Fruit fly (Drosophila melanogaster) whole organism, embryonic: ENCODE data around the gene CG5618.

Source experiments
- Antp ChIP-seq: fragments of 200-800 bp; sonication (Bioruptor generic); optimal IDR thresholded peaks from 3 replicates; lab custom pipeline; 2016; ENCODE audit warnings: missing biosample characterization, missing genetic modification characterization
- Atf-2 ChIP-seq: fragments of 200-800 bp; sonication (Bioruptor generic); optimal IDR thresholded peaks from 2 replicates; lab custom pipeline; 2016; ENCODE audit warnings: missing biosample characterization, missing genetic modification characterization
- B-H1 ChIP-seq: fragments of 200-800 bp; sonication (Bioruptor generic); IDR thresholded peaks from 3 replicates; pipeline ENCODE4 v1.3.6; 2022; ENCODE audit warnings: missing biosample characterization, missing genetic modification characterization
- BEAF-32 ChIP-seq: fragments of 200-800 bp; sonication (Bioruptor generic); optimal IDR thresholded peaks from 3 replicates; lab custom pipeline; 2017; ENCODE audit warnings: missing biosample characterization, missing genetic modification characterization, mild to moderate bottlenecking, moderate library complexity, missing genetic modification reagents
- Bgb ChIP-seq: fragments of 200-800 bp; sonication (Bioruptor generic); IDR thresholded peaks from 2 replicates; pipeline ENCODE4 v1.3.6; 2022; ENCODE audit warnings: missing biosample characterization, missing genetic modification characterization; ENCODE audit not compliant: partially characterized antibody
- BtbVII ChIP-seq: fragments of 200-800 bp; sonication (Bioruptor generic); optimal IDR thresholded peaks from 3 replicates; lab custom pipeline; 2017; ENCODE audit warnings: missing biosample characterization, mild to moderate bottlenecking, missing genetic modification characterization
- C15 ChIP-seq: fragments of 200-800 bp; sonication (Bioruptor generic); IDR thresholded peaks from 3 replicates; pipeline ENCODE4 v1.3.6; 2022; ENCODE audit warnings: missing biosample characterization, missing genetic modification characterization
- CG10321 ChIP-seq: fragments of 200-800 bp; sonication (Bioruptor generic); IDR thresholded peaks from 2 replicates; pipeline ENCODE4 v1.3.6; 2022; ENCODE audit warnings: missing biosample characterization, missing genetic modification characterization
- CG10462 ChIP-seq: fragments of 200-800 bp; sonication (Bioruptor generic); optimal IDR thresholded peaks from 2 replicates; lab custom pipeline; 2016; ENCODE audit warnings: missing biosample characterization, missing genetic modification characterization
- CG10565 ChIP-seq: fragments of 200-800 bp; sonication (Bioruptor generic); optimal IDR thresholded peaks from 3 replicates; lab custom pipeline; 2016; ENCODE audit warnings: missing biosample characterization, mild to moderate bottlenecking, missing genetic modification characterization
- CG11456 ChIP-seq: fragments of 200-800 bp; sonication (Bioruptor generic); IDR thresholded peaks from 3 replicates; pipeline ENCODE4 v1.3.6; 2022; ENCODE audit warnings: missing biosample characterization, missing genetic modification characterization
- CG12071 ChIP-seq: fragments of 200-800 bp; sonication (Bioruptor generic); optimal IDR thresholded peaks from 3 replicates; lab custom pipeline; 2018; ENCODE audit warnings: missing biosample characterization, mild to moderate bottlenecking, missing genetic modification characterization
- CG1603 ChIP-seq: fragments of 200-800 bp; sonication (Bioruptor generic); optimal IDR thresholded peaks from 2 replicates; lab custom pipeline; 2019; ENCODE audit warnings: missing biosample characterization, mild to moderate bottlenecking, missing genetic modification characterization, moderate library complexity
- CG2712 ChIP-seq: fragments of 200-800 bp; optimal IDR thresholded peaks from 3 replicates; lab custom pipeline; 2019; ENCODE audit warnings: missing biosample characterization, mild to moderate bottlenecking, missing genetic modification characterization, moderate library complexity
- CG31441 ChIP-seq: fragments of 200-800 bp; sonication (Bioruptor generic); IDR thresholded peaks from 2 replicates; pipeline ENCODE4 v1.3.6; 2022; ENCODE audit warnings: missing biosample characterization, missing genetic modification characterization
- CG4617 ChIP-seq: fragments of 200-800 bp; sonication (Bioruptor generic); optimal IDR thresholded peaks from 3 replicates; lab custom pipeline; 2016; ENCODE audit warnings: missing biosample characterization, missing genetic modification characterization, borderline replicate concordance
- CG5245 ChIP-seq: fragments of 200-800 bp; sonication (Bioruptor generic); optimal IDR thresholded peaks from 3 replicates; lab custom pipeline; 2016; ENCODE audit warnings: missing biosample characterization, missing genetic modification characterization
- CG6683 ChIP-seq: fragments of 200-800 bp; sonication (Bioruptor generic); optimal IDR thresholded peaks from 2 replicates; lab custom pipeline; 2017; ENCODE audit warnings: missing biosample characterization, mild to moderate bottlenecking, missing genetic modification characterization, missing genetic modification reagents
- CG7928 ChIP-seq: fragments of 200-800 bp; sonication (Bioruptor generic); optimal IDR thresholded peaks from 2 replicates; lab custom pipeline; 2017; ENCODE audit warnings: missing biosample characterization, mild to moderate bottlenecking, missing genetic modification characterization
- CG8290 ChIP-seq, 3 experiments: fragments of 200-800 bp; sonication (Bioruptor generic); optimal IDR thresholded peaks; 2 replicates each; lab custom pipeline; 2016 to 2019; ENCODE audit warnings: missing biosample characterization in 3 of 3, missing genetic modification characterization in 3 of 3, mild to moderate bottlenecking in 2 of 3, moderate library complexity in 1 of 3
- CG9797 ChIP-seq: fragments of 200-800 bp; sonication (Bioruptor generic); optimal IDR thresholded peaks from 3 replicates; lab custom pipeline; 2018; ENCODE audit warnings: missing biosample characterization, mild to moderate bottlenecking, missing genetic modification characterization
- CG9876 ChIP-seq: fragments of 200-800 bp; sonication (Bioruptor generic); optimal IDR thresholded peaks from 2 replicates; lab custom pipeline; 2016; ENCODE audit warnings: missing biosample characterization, missing genetic modification characterization
- Eip74EF ChIP-seq, 2 experiments: fragments of 200-800 bp in 1 of 2; fragments of >200 bp in 1 of 2; sonication (Bioruptor generic) in 1 of 2; optimal IDR thresholded peaks; 2 replicates each; lab custom pipeline; 2017 to 2019; ENCODE audit warnings: missing biosample characterization in 2 of 2, missing genetic modification characterization in 2 of 2, mild to moderate bottlenecking in 1 of 2, moderate library complexity in 1 of 2
- Gug ChIP-seq: fragments of 200-800 bp; sonication (Bioruptor generic); IDR thresholded peaks from 4 replicates; pipeline ENCODE4 v1.3.6; 2022; ENCODE audit warnings: missing biosample characterization, missing genetic modification characterization
- H15 ChIP-seq: fragments of 200-800 bp; sonication (Bioruptor generic); IDR thresholded peaks from 3 replicates; pipeline ENCODE4 v1.3.6; 2022; ENCODE audit warnings: missing biosample characterization, missing genetic modification characterization
- Hmr ChIP-seq: fragments of 200-800 bp; sonication (Bioruptor generic); optimal IDR thresholded peaks from 3 replicates; lab custom pipeline; 2017; ENCODE audit warnings: mild to moderate bottlenecking, missing biosample characterization, missing genetic modification reagents, missing genetic modification characterization
- Mes4 ChIP-seq: fragments of 200-800 bp; sonication (Bioruptor generic); optimal IDR thresholded peaks from 2 replicates; lab custom pipeline; 2016; ENCODE audit warnings: missing biosample characterization, missing genetic modification characterization
- Opbp ChIP-seq: fragments of 200-800 bp; sonication (Bioruptor generic); IDR thresholded peaks from 3 replicates; pipeline ENCODE4 v1.3.6; 2022; ENCODE audit warnings: missing biosample characterization, missing genetic modification characterization; ENCODE audit not compliant: partially characterized antibody
- Optix ChIP-seq: fragments of 200-800 bp; sonication (Bioruptor generic); IDR thresholded peaks from 3 replicates; pipeline ENCODE4 v1.3.6; 2022; ENCODE audit warnings: missing biosample characterization, missing genetic modification characterization
- PHDP ChIP-seq: fragments of 200-800 bp; sonication (Bioruptor generic); optimal IDR thresholded peaks from 3 replicates; lab custom pipeline; 2018; ENCODE audit warnings: missing biosample characterization, mild to moderate bottlenecking, missing genetic modification characterization, moderate library complexity
- Trl ChIP-seq, 3 experiments: fragments of >200 bp in 2 of 3; fragments of 200-800 bp in 1 of 3; sonication (Bioruptor generic) in 1 of 3; optimal IDR thresholded peaks; 2 replicates in 1 of 3; 3 replicates in 2 of 3; lab custom pipeline; 2016 to 2017; ENCODE audit warnings: missing biosample characterization in 1 of 3, missing genetic modification characterization in 1 of 3
- Xrp1 ChIP-seq: fragments of 200-800 bp; sonication (Bioruptor generic); IDR thresholded peaks from 2 replicates; pipeline ENCODE4 v1.3.6; 2022; ENCODE audit warnings: missing biosample characterization, missing genetic modification characterization
- ab ChIP-seq: fragments of 200-800 bp; sonication (Bioruptor generic); optimal IDR thresholded peaks from 2 replicates; lab custom pipeline; 2016; ENCODE audit warnings: missing biosample characterization, missing genetic modification characterization
- ase ChIP-seq: fragments of 200-800 bp; sonication (Bioruptor generic); IDR thresholded peaks from 3 replicates; pipeline ENCODE4 v1.3.6; 2022; ENCODE audit warnings: missing biosample characterization, missing genetic modification characterization
- ato ChIP-seq: fragments of 200-800 bp; sonication (Bioruptor generic); IDR thresholded peaks from 2 replicates; pipeline ENCODE4 v1.3.6; 2022; ENCODE audit warnings: missing biosample characterization, missing genetic modification characterization; ENCODE audit not compliant: partially characterized antibody
- bowl ChIP-seq: fragments of 200-800 bp; sonication (Bioruptor generic); IDR thresholded peaks from 2 replicates; pipeline ENCODE4 v1.3.6; 2022; ENCODE audit warnings: missing biosample characterization, missing genetic modification characterization
- caup ChIP-seq: fragments of 200-800 bp; sonication (Bioruptor generic); optimal IDR thresholded peaks from 3 replicates; lab custom pipeline; 2017; ENCODE audit warnings: missing biosample characterization, mild to moderate bottlenecking, missing genetic modification characterization, moderate library complexity; ENCODE audit not compliant: severe bottlenecking
- chn ChIP-seq: fragments of 200-800 bp; sonication (Bioruptor generic); optimal IDR thresholded peaks from 2 replicates; lab custom pipeline; 2016; ENCODE audit warnings: missing biosample characterization, missing genetic modification characterization
- ci ChIP-seq: fragments of 200-800 bp; sonication (Bioruptor generic); IDR thresholded peaks from 3 replicates; pipeline ENCODE4 v1.3.6; 2022; ENCODE audit warnings: missing biosample characterization, missing genetic modification characterization
- croc ChIP-seq: fragments of 200-800 bp; sonication (Bioruptor generic); conservative IDR thresholded peaks from 3 replicates; pipeline ENCODE4 v1.3.6; 2022; ENCODE audit warnings: missing biosample characterization, missing genetic modification characterization
- dmrt99B ChIP-seq: fragments of 200-800 bp; sonication (Bioruptor generic); optimal IDR thresholded peaks from 2 replicates; lab custom pipeline; 2018; ENCODE audit warnings: missing biosample characterization, mild to moderate bottlenecking, missing genetic modification characterization, moderate library complexity
- fd3F ChIP-seq: fragments of 200-800 bp; sonication (Bioruptor generic); optimal IDR thresholded peaks from 2 replicates; lab custom pipeline; 2018; ENCODE audit warnings: missing biosample characterization, mild to moderate bottlenecking, missing genetic modification characterization, moderate library complexity
- onecut ChIP-seq: fragments of 200-800 bp; sonication (Bioruptor generic); IDR thresholded peaks from 2 replicates; pipeline ENCODE4 v1.3.6; 2022; ENCODE audit warnings: missing biosample characterization, missing genetic modification characterization
- pros ChIP-seq: fragments of 200-800 bp; sonication (Bioruptor generic); optimal IDR thresholded peaks from 3 replicates; lab custom pipeline; 2019; ENCODE audit warnings: missing biosample characterization, mild to moderate bottlenecking, missing genetic modification characterization, moderate library complexity
- sna ChIP-seq: fragments of 200-800 bp; sonication (Bioruptor generic); IDR thresholded peaks from 2 replicates; pipeline ENCODE4 v1.3.6; 2022; ENCODE audit warnings: missing biosample characterization, missing genetic modification characterization; ENCODE audit not compliant: partially characterized antibody
- ttk ChIP-seq: fragments of 200-800 bp; sonication (Bioruptor generic); IDR thresholded peaks from 2 replicates; pipeline ENCODE4 v2.1.2; 2022; ENCODE audit warnings: missing biosample characterization, missing genetic modification characterization
- vfl ChIP-seq: fragments of 200-800 bp; sonication (Bioruptor generic); optimal IDR thresholded peaks from 2 replicates; lab custom pipeline; 2016; ENCODE audit warnings: missing biosample characterization, missing genetic modification characterization
- vvl ChIP-seq: fragments of 200-800 bp; sonication (Bioruptor generic); IDR thresholded peaks from 2 replicates; pipeline ENCODE4 v1.3.6; 2022; ENCODE audit warnings: missing biosample characterization, missing genetic modification characterization
- wdn ChIP-seq: fragments of 200-800 bp; sonication (Bioruptor generic); IDR thresholded peaks from 2 replicates; pipeline ENCODE4 v1.3.6; 2022; ENCODE audit warnings: missing biosample characterization, missing genetic modification characterization

The CG5618 gene

dm6 chr3L:20388983-20389382 lies 35.7 kb downstream of the CG5618 start (continued):
- TF ChIP-seq Hmr (peak; percentile 59), CG10321 (GFP tag; lab: Robert Waterston, UW) (no peak), BEAF-32 (no peak), vfl (GFP tag; lab: Kevin White, UChicago) (no peak), Eip74EF (GFP tag; optimal IDR thresholded peaks at IDR 0.05; lab: Kevin White, UChicago) (peak in 1 of 2 experiments; percentile 68), PHDP (tag; lab: Kevin White, UChicago) (peak; percentile 47), CG12071 (GFP tag; lab: Kevin White, UChicago) (peak; percentile 18), Atf-2 (GFP tag; lab: Kevin White, UChicago) (no peak), Mes4 (GFP tag; lab: Kevin White, UChicago) (no peak), CG8290 (GFP tag; optimal IDR thresholded peaks at IDR 0.05; lab: Kevin White, UChicago) (no peak), CG8290 (tag; optimal IDR thresholded peaks at IDR 0.05; lab: Kevin White, UChicago) (peak in 1 of 2 experiments; percentile 85), Xrp1 (peak; percentile 57), caup (GFP tag; lab: Kevin White, UChicago) (peak; percentile 50), BtbVII (peak; percentile 37), CG4617 (GFP tag; lab: Kevin White, UChicago) (no peak), wdn (peak; percentile 54; the same call in 1 of the 2 replicates), ci (GFP tag; lab: Robert Waterston, UW) (peak; percentile 27; the same call in 1 of the 3 replicates), Gug (GFP tag; lab: Robert Waterston, UW) (peak; percentile 22; the same call in 1 of the 4 replicates), Trl (optimal IDR thresholded peaks at IDR 0.05; lab: Kevin White, UChicago) (no peak), Trl (GFP tag; optimal IDR thresholded peaks at IDR 0.05; lab: Kevin White, UChicago) (peak; percentile 31), ttk (GFP tag; lab: Robert Waterston, UW) (0 out of 2 replicates have a peak, but pooled peaks have one; percentile 16), CG9876 (no peak), vvl (GFP tag; lab: Robert Waterston, UW) (peak; percentile 69), CG10462 (GFP tag; lab: Kevin White, UChicago) (no peak), CG10565 (GFP tag; lab: Kevin White, UChicago) (no peak), bowl (GFP tag; lab: Robert Waterston, UW) (no peak), B-H1 (GFP tag; lab: Robert Waterston, UW) (no peak), onecut (GFP tag; lab: Robert Waterston, UW) (no peak), CG9797 (no peak), CG1603 (peak; percentile 47), croc (no peak), CG5245 (GFP tag; lab: Kevin White, UChicago) (peak; percentile 1), Antp (GFP tag; lab: Kevin White, UChicago) (peak; percentile 59), Bgb (GFP tag; lab: Robert Waterston, UW) (no peak), Optix (GFP tag; lab: Robert Waterston, UW) (no peak), pros (GFP tag; lab: Kevin White, UChicago) (no peak), CG11456 (GFP tag; lab: Robert Waterston, UW) (peak; percentile 60; the same call in 1 of the 3 replicates), ato (no peak), C15 (no peak), CG2712 (tag; lab: Kevin White, UChicago) (peak; percentile 12), chn (peak; percentile 18), CG7928 (GFP tag; lab: Kevin White, UChicago) (no peak), H15 (GFP tag; lab: Robert Waterston, UW) (no peak), ase (no peak), CG6683 (no peak), ab (no peak), CG31441 (GFP tag; lab: Robert Waterston, UW) (peak; percentile 27; the same call in 1 of the 2 replicates), sna (GFP tag; lab: Robert Waterston, UW) (no peak), Opbp (GFP tag; lab: Robert Waterston, UW) (no peak), dmrt99B (tag; lab: Kevin White, UChicago) (peak; percentile 38), fd3F (peak; percentile 28)
